Fruit fly (Drosophila melanogaster) whole organism, embryonic: ENCODE measurements around the gene CG12075.

ENCODE experiments used
- BEAF-32 ChIP-seq: fragments of 200-800 bp; sonication (Bioruptor generic); optimal IDR thresholded peaks from 3 replicates; lab custom pipeline; 2017; ENCODE audit warnings: missing biosample characterization, missing genetic modification characterization, mild to moderate bottlenecking, moderate library complexity, missing genetic modification reagents
- Bgb ChIP-seq: fragments of 200-800 bp; sonication (Bioruptor generic); IDR thresholded peaks from 2 replicates; pipeline ENCODE4 v1.3.6; 2022; ENCODE audit warnings: missing biosample characterization, missing genetic modification characterization; ENCODE audit not compliant: partially characterized antibody
- CG10565 ChIP-seq: fragments of 200-800 bp; sonication (Bioruptor generic); optimal IDR thresholded peaks from 3 replicates; lab custom pipeline; 2016; ENCODE audit warnings: missing biosample characterization, mild to moderate bottlenecking, missing genetic modification characterization
- CG11093 ChIP-seq: fragments of 200-800 bp; sonication (Bioruptor generic); IDR thresholded peaks from 3 replicates; pipeline ENCODE4 v1.3.6; 2022; ENCODE audit warnings: missing biosample characterization, missing genetic modification characterization
- CG12391 ChIP-seq: fragments of 200-800 bp; sonication (Bioruptor generic); optimal IDR thresholded peaks from 3 replicates; lab custom pipeline; 2018; ENCODE audit warnings: missing biosample characterization, mild to moderate bottlenecking, missing genetic modification characterization, moderate library complexity
- CG14667 ChIP-seq: fragments of 200-800 bp; sonication (Bioruptor generic); IDR thresholded peaks from 2 replicates; pipeline ENCODE4 v1.3.6; 2022; ENCODE audit warnings: missing biosample characterization, missing genetic modification characterization
- CG14710 ChIP-seq: fragments of 200-800 bp; sonication (Bioruptor generic); optimal IDR thresholded peaks from 3 replicates; lab custom pipeline; 2019; ENCODE audit warnings: missing biosample characterization, mild to moderate bottlenecking, missing genetic modification characterization, moderate library complexity
- CG14860 ChIP-seq: fragments of 200-800 bp; sonication (Bioruptor generic); IDR thresholded peaks from 3 replicates; pipeline ENCODE4 v1.3.6; 2022; ENCODE audit warnings: missing biosample characterization, missing genetic modification characterization; ENCODE audit not compliant: partially characterized antibody
- CG16815 ChIP-seq: fragments of 200-800 bp; sonication (Bioruptor generic); optimal IDR thresholded peaks from 3 replicates; lab custom pipeline; 2017; ENCODE audit warnings: missing biosample characterization, mild to moderate bottlenecking, missing genetic modification characterization
- CG2889 ChIP-seq: fragments of 200-800 bp; sonication (Bioruptor generic); IDR thresholded peaks from 3 replicates; pipeline ENCODE4 v1.3.6; 2022; ENCODE audit warnings: missing biosample characterization, missing genetic modification characterization
- CG4730 ChIP-seq: fragments of 200-800 bp; sonication (Bioruptor generic); IDR thresholded peaks from 2 replicates; pipeline ENCODE4 v1.3.6; 2022; ENCODE audit warnings: missing biosample characterization, missing genetic modification characterization
- CG6854 ChIP-seq: fragments of 200-800 bp; sonication (Bioruptor generic); optimal IDR thresholded peaks from 3 replicates; lab custom pipeline; 2017; ENCODE audit warnings: missing biosample characterization, mild to moderate bottlenecking, missing genetic modification characterization
- CG8388 ChIP-seq: fragments of 200-800 bp; sonication (Bioruptor generic); optimal IDR thresholded peaks from 2 replicates; lab custom pipeline; 2019; ENCODE audit warnings: missing biosample characterization, mild to moderate bottlenecking, missing genetic modification characterization, moderate library complexity
- CG9797 ChIP-seq: fragments of 200-800 bp; sonication (Bioruptor generic); optimal IDR thresholded peaks from 3 replicates; lab custom pipeline; 2018; ENCODE audit warnings: missing biosample characterization, mild to moderate bottlenecking, missing genetic modification characterization
- CG9817 ChIP-seq: fragments of 200-800 bp; sonication (Bioruptor generic); optimal IDR thresholded peaks from 2 replicates; lab custom pipeline; 2018; ENCODE audit warnings: missing biosample characterization, mild to moderate bottlenecking, missing genetic modification characterization, moderate library complexity
- Camta ChIP-seq: fragments of 200-800 bp; sonication (Bioruptor generic); optimal IDR thresholded peaks from 2 replicates; lab custom pipeline; 2016; ENCODE audit warnings: missing biosample characterization, missing genetic modification characterization
- Chrac-16 ChIP-seq: fragments of 200-800 bp; sonication (Bioruptor generic); optimal IDR thresholded peaks from 3 replicates; lab custom pipeline; 2016; ENCODE audit warnings: missing biosample characterization, missing genetic modification characterization
- CoRest ChIP-seq: fragments of 200-800 bp; sonication (Bioruptor generic); optimal IDR thresholded peaks from 3 replicates; lab custom pipeline; 2018; ENCODE audit warnings: missing biosample characterization, mild to moderate bottlenecking, missing genetic modification characterization, moderate library complexity
- D19B ChIP-seq: fragments of 200-800 bp; sonication (Bioruptor generic); optimal IDR thresholded peaks from 2 replicates; lab custom pipeline; 2017; ENCODE audit warnings: missing biosample characterization, mild to moderate bottlenecking, missing genetic modification characterization
- Dfd ChIP-seq, 2 experiments: fragments of >200 bp; optimal IDR thresholded peaks; 2 replicates each; lab custom pipeline; 2017; ENCODE audit warnings: missing biosample characterization in 2 of 2, missing genetic modification characterization in 2 of 2
- E2f1 ChIP-seq: fragments of 200-800 bp; sonication (Bioruptor generic); IDR thresholded peaks from 2 replicates; pipeline ENCODE4 v1.3.6; 2022; ENCODE audit warnings: missing biosample characterization, missing genetic modification characterization
- Ets65A ChIP-seq: fragments of 200-800 bp; sonication (Bioruptor generic); peaks from one replicate; lab custom pipeline; 2016; ENCODE audit warnings: missing biosample characterization, missing genetic modification characterization
- Fer2 ChIP-seq: fragments of 200-800 bp; sonication (Bioruptor generic); optimal IDR thresholded peaks from 2 replicates; lab custom pipeline; 2018; ENCODE audit warnings: missing biosample characterization, mild to moderate bottlenecking, missing genetic modification characterization, moderate library complexity
- Gsc ChIP-seq: fragments of 200-800 bp; sonication (Bioruptor generic); IDR thresholded peaks from 2 replicates; pipeline ENCODE4 v1.3.6; 2022; ENCODE audit warnings: missing biosample characterization, missing genetic modification characterization
- Sry-β ChIP-seq: fragments of 200-800 bp; sonication (Bioruptor generic); optimal IDR thresholded peaks from 2 replicates; lab custom pipeline; 2018; ENCODE audit warnings: missing biosample characterization, mild to moderate bottlenecking, missing genetic modification characterization, moderate library complexity
- Trl ChIP-seq, 3 experiments: fragments of >200 bp in 2 of 3; fragments of 200-800 bp in 1 of 3; sonication (Bioruptor generic) in 1 of 3; optimal IDR thresholded peaks; 2 replicates in 1 of 3; 3 replicates in 2 of 3; lab custom pipeline; 2016 to 2017; ENCODE audit warnings: missing biosample characterization in 1 of 3, missing genetic modification characterization in 1 of 3
- ab ChIP-seq: fragments of 200-800 bp; sonication (Bioruptor generic); optimal IDR thresholded peaks from 2 replicates; lab custom pipeline; 2016; ENCODE audit warnings: missing biosample characterization, missing genetic modification characterization
- ase ChIP-seq: fragments of 200-800 bp; sonication (Bioruptor generic); IDR thresholded peaks from 3 replicates; pipeline ENCODE4 v1.3.6; 2022; ENCODE audit warnings: missing biosample characterization, missing genetic modification characterization
- bab2 ChIP-seq: fragments of 200-800 bp; sonication (Bioruptor generic); optimal IDR thresholded peaks from 2 replicates; lab custom pipeline; 2016; ENCODE audit warnings: missing biosample characterization, missing genetic modification characterization
- bbx ChIP-seq: fragments of 200-800 bp; sonication (Bioruptor generic); IDR thresholded peaks from 2 replicates; pipeline ENCODE4 v1.3.6; 2022; ENCODE audit warnings: missing biosample characterization, missing genetic modification characterization; ENCODE audit not compliant: partially characterized antibody
- bcd ChIP-seq: fragments of 200-800 bp; sonication (Bioruptor generic); optimal IDR thresholded peaks from 2 replicates; lab custom pipeline; 2017; ENCODE audit warnings: missing biosample characterization, mild to moderate bottlenecking, missing genetic modification characterization
- bigmax ChIP-seq: fragments of 200-800 bp; sonication (Bioruptor generic); optimal IDR thresholded peaks from 2 replicates; lab custom pipeline; 2018; ENCODE audit warnings: missing biosample characterization, mild to moderate bottlenecking, missing genetic modification characterization
- bowl ChIP-seq: fragments of 200-800 bp; sonication (Bioruptor generic); IDR thresholded peaks from 2 replicates; pipeline ENCODE4 v1.3.6; 2022; ENCODE audit warnings: missing biosample characterization, missing genetic modification characterization
- croc ChIP-seq: fragments of 200-800 bp; sonication (Bioruptor generic); conservative IDR thresholded peaks from 3 replicates; pipeline ENCODE4 v1.3.6; 2022; ENCODE audit warnings: missing biosample characterization, missing genetic modification characterization
- danr ChIP-seq: fragments of 200-800 bp; sonication (Bioruptor generic); IDR thresholded peaks from 2 replicates; pipeline ENCODE4 v1.3.6; 2022; ENCODE audit warnings: missing biosample characterization, missing genetic modification characterization
- gsb ChIP-seq: fragments of 200-800 bp; sonication (Bioruptor generic); IDR thresholded peaks from 2 replicates; pipeline ENCODE4 v1.3.6; 2022; ENCODE audit warnings: missing biosample characterization, missing genetic modification characterization
- insv ChIP-seq, 2 experiments: fragments of 200-800 bp; sonication (Bioruptor generic); optimal IDR thresholded peaks; 3 replicates each; lab custom pipeline; 2016 to 2018; ENCODE audit warnings: missing biosample characterization in 2 of 2, missing genetic modification characterization in 2 of 2
- jumu ChIP-seq: fragments of 200-800 bp; sonication (Bioruptor generic); optimal IDR thresholded peaks from 3 replicates; lab custom pipeline; 2016; ENCODE audit warnings: missing biosample characterization, missing genetic modification characterization
- lilli ChIP-seq: fragments of 200-800 bp; sonication (Bioruptor generic); optimal IDR thresholded peaks from 3 replicates; lab custom pipeline; 2016; ENCODE audit warnings: missing biosample characterization, missing genetic modification characterization
- nom ChIP-seq: fragments of 200-800 bp; sonication (Bioruptor generic); optimal IDR thresholded peaks from 2 replicates; lab custom pipeline; 2017; ENCODE audit warnings: missing biosample characterization, missing genetic modification characterization, mild to moderate bottlenecking, moderate library complexity, missing genetic modification reagents
- pnt ChIP-seq: fragments of 200-800 bp; sonication (Bioruptor generic); optimal IDR thresholded peaks from 3 replicates; lab custom pipeline; 2016; ENCODE audit warnings: missing biosample characterization, missing genetic modification characterization
- psq ChIP-seq: fragments of 200-800 bp; sonication (Bioruptor generic); optimal IDR thresholded peaks from 2 replicates; lab custom pipeline; 2017; ENCODE audit warnings: missing biosample characterization, missing genetic modification characterization
- repo ChIP-seq: fragments of 200-800 bp; sonication (Bioruptor generic); optimal IDR thresholded peaks from 2 replicates; lab custom pipeline; 2016; ENCODE audit warnings: missing biosample characterization, missing genetic modification characterization
- seq ChIP-seq: fragments of 200-800 bp; sonication (Bioruptor generic); IDR thresholded peaks from 2 replicates; pipeline ENCODE4 v1.3.6; 2022; ENCODE audit warnings: missing biosample characterization, missing genetic modification characterization
- sisA ChIP-seq: fragments of 200-800 bp; sonication (Bioruptor generic); IDR thresholded peaks from 2 replicates; pipeline ENCODE4 v1.3.6; 2022; ENCODE audit warnings: missing biosample characterization, missing genetic modification characterization
- tio ChIP-seq: fragments of 200-800 bp; sonication (Bioruptor generic); optimal IDR thresholded peaks from 2 replicates; lab custom pipeline; 2017; ENCODE audit warnings: missing biosample characterization, missing genetic modification characterization, inconsistent platforms
- usp ChIP-seq: fragments of >200 bp; optimal IDR thresholded peaks from 2 replicates; lab custom pipeline; 2017; ENCODE audit warnings: missing biosample characterization, missing genetic modification characterization
- vfl ChIP-seq: fragments of 200-800 bp; sonication (Bioruptor generic); optimal IDR thresholded peaks from 2 replicates; lab custom pipeline; 2016; ENCODE audit warnings: missing biosample characterization, missing genetic modification characterization

Gene CG12075

DNA sequence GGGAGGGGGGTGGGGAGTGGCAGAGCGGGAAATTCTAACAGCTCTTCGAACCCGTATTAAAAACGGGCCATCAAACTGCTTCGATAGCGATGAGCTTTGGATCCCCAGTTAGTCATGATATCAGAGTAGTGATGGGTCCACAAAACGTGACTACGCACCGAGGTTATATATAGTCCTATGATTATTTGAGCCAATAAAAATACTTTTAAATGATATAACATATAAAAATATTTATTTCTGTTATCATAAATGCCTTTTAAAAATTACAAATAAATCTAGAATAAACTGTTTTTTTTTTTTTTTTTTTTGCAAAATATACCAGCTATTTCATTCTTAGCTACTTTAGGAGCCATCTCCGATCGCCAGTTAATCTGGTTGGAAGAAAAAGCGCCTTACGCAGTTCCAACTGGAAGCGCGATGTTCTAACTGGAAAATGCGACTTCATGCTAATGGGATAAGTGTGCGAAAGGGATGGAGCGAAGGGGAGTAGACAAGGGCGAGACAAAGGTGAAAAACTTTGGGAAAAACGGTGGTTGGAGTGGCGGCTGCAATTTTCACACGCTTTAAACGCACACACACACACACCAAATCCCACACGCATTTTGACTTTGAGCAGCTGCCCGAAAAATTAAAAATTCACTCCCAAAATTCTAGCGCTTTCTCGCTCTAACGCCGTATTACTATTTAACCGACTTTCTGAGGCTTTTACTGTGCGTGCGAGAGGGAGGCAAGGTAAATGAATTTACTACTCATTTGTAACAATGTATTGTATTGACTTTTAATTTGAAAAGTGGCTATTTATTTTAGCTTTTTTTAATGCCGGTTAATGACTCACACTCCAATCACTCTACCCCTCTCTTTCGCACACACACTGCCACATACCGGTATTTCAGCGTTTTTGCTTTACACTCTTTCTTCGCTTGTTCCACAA is 59.0 kb downstream of the CG12075 start (continued):
- TF ChIP-seq CG16815 (GFP tag; lab: Kevin White, UChicago) (no peak), ase (GFP tag; lab: Robert Waterston, UW) (no peak), Gsc (no peak), CG11093 (GFP tag; lab: Robert Waterston, UW) (no peak), Dfd (GFP tag; optimal IDR thresholded peaks at IDR 0.05; lab: Kevin White, UChicago) (no peak), bbx (GFP tag; lab: Robert Waterston, UW) (no peak), CG10565 (GFP tag; lab: Kevin White, UChicago) (no peak), CG8388 (no peak), gsb (no peak), CG12391 (tag; lab: Kevin White, UChicago) (peak; percentile 44), bowl (GFP tag; lab: Robert Waterston, UW) (no peak), E2f1 (GFP tag; lab: Robert Waterston, UW) (no peak), Ets65A (GFP tag; lab: Kevin White, UChicago) (no peak), bcd (peak; percentile 7), D19B (GFP tag; lab: Kevin White, UChicago) (no peak), sisA (GFP tag; lab: Robert Waterston, UW) (no peak; the same call in 1 of the 2 replicates), Chrac-16 (GFP tag; lab: Kevin White, UChicago) (no peak), seq (no peak), CG14667 (no peak), bab2 (GFP tag; lab: Kevin White, UChicago) (no peak), Bgb (GFP tag; lab: Robert Waterston, UW) (no peak), bigmax (GFP tag; lab: Kevin White, UChicago) (no peak), CG4730 (GFP tag; lab: Robert Waterston, UW) (no peak), CG9797 (GFP tag; lab: Kevin White, UChicago) (no peak), vfl (no peak), CG9817 (no peak), CG6854 (GFP tag; lab: Kevin White, UChicago) (no peak), Fer2 (tag; lab: Kevin White, UChicago) (no peak), jumu (GFP tag; lab: Kevin White, UChicago) (no peak), repo (GFP tag; lab: Kevin White, UChicago) (no peak), Camta (no peak), CG14860 (GFP tag; lab: Robert Waterston, UW) (no peak), tio (GFP tag; lab: Kevin White, UChicago) (no peak), CG14710 (tag; lab: Kevin White, UChicago) (peak; percentile 22), insv (GFP tag; optimal IDR thresholded peaks at IDR 0.05; lab: Kevin White, UChicago) (peak; percentile 88 to 96), danr (GFP tag; lab: Robert Waterston, UW) (no peak), usp (GFP tag; lab: Kevin White, UChicago) (no peak), Trl (optimal IDR thresholded peaks at IDR 0.05; lab: Kevin White, UChicago) (no peak), Trl (GFP tag; optimal IDR thresholded peaks at IDR 0.05; lab: Kevin White, UChicago) (no peak), CoRest (tag; lab: Kevin White, UChicago) (peak; percentile 7), croc (no peak), Sry-β (GFP tag; lab: Kevin White, UChicago) (peak; percentile 85), pnt (GFP tag; lab: Kevin White, UChicago) (no peak), nom (GFP tag; lab: Kevin White, UChicago) (no peak), lilli (no peak), ab (GFP tag; lab: Kevin White, UChicago) (no peak), psq (no peak), BEAF-32 (GFP tag; lab: Kevin White, UChicago) (no peak), CG2889 (GFP tag; lab: Robert Waterston, UW) (no peak)
- TF ChIP-seq, all 482 proteins: peak for 63
